Fruit fly (Drosophila melanogaster) whole organism, prepupa: Measurements from ENCODE around the gene Tomosyn.

Experiments used
- Blimp-1 ChIP-seq: fragments of 200-800 bp; sonication (Bioruptor generic); optimal IDR thresholded peaks from 3 replicates; lab custom pipeline; 2017; ENCODE audit warnings: missing biosample characterization, missing genetic modification characterization, mild to moderate bottlenecking, moderate library complexity, missing genetic modification reagents
- CG10631 ChIP-seq: fragments of 200-800 bp; sonication (Bioruptor generic); optimal IDR thresholded peaks from 2 replicates; lab custom pipeline; 2016; ENCODE audit warnings: missing biosample characterization, missing genetic modification characterization
- CG10669 ChIP-seq: fragments of 200-800 bp; sonication (Bioruptor generic); optimal IDR thresholded peaks from 3 replicates; lab custom pipeline; 2018; ENCODE audit warnings: missing biosample characterization, mild to moderate bottlenecking, missing genetic modification characterization, moderate library complexity
- CG11762 ChIP-seq: fragments of 200-800 bp; sonication (Bioruptor generic); optimal IDR thresholded peaks from 3 replicates; lab custom pipeline; 2016; ENCODE audit warnings: missing biosample characterization, missing genetic modification characterization; ENCODE audit not compliant: insufficient read depth
- CG11902 ChIP-seq: fragments of 200-800 bp; sonication (Bioruptor generic); optimal IDR thresholded peaks from 3 replicates; lab custom pipeline; 2016; ENCODE audit warnings: missing biosample characterization, missing genetic modification characterization
- CG16779 ChIP-seq: fragments of 200-800 bp; sonication (Bioruptor generic); optimal IDR thresholded peaks from 3 replicates; lab custom pipeline; 2017; ENCODE audit warnings: missing biosample characterization, mild to moderate bottlenecking, missing genetic modification characterization
- CG3032 ChIP-seq: fragments of 200-800 bp; optimal IDR thresholded peaks from 2 replicates; lab custom pipeline; 2019; ENCODE audit warnings: missing biosample characterization, mild to moderate bottlenecking, missing genetic modification characterization, moderate library complexity
- CG32006 ChIP-seq: fragments of 200-800 bp; sonication (Bioruptor generic); optimal IDR thresholded peaks from 3 replicates; lab custom pipeline; 2017; ENCODE audit warnings: missing biosample characterization, mild to moderate bottlenecking, missing genetic modification characterization
- CG3919 ChIP-seq: fragments of 200-800 bp; sonication (Bioruptor generic); optimal IDR thresholded peaks from 3 replicates; lab custom pipeline; 2016; ENCODE audit warnings: missing biosample characterization, missing genetic modification characterization
- CG4318 ChIP-seq: fragments of 200-800 bp; sonication (Bioruptor generic); optimal IDR thresholded peaks from 3 replicates; lab custom pipeline; 2017; ENCODE audit warnings: missing biosample characterization, mild to moderate bottlenecking, missing genetic modification characterization
- CG6276 ChIP-seq: fragments of 200-800 bp; sonication (Bioruptor generic); optimal IDR thresholded peaks from 2 replicates; lab custom pipeline; 2017; ENCODE audit warnings: missing biosample characterization, mild to moderate bottlenecking, missing genetic modification characterization
- CG6808 ChIP-seq: fragments of 200-800 bp; sonication (Bioruptor generic); optimal IDR thresholded peaks from 3 replicates; lab custom pipeline; 2017; ENCODE audit warnings: missing biosample characterization, missing genetic modification characterization, mild to moderate bottlenecking, moderate library complexity, missing genetic modification reagents
- CG6854 ChIP-seq: fragments of 200-800 bp; sonication (Bioruptor generic); optimal IDR thresholded peaks from 2 replicates; lab custom pipeline; 2017; ENCODE audit warnings: missing biosample characterization, mild to moderate bottlenecking, missing genetic modification characterization
- CG7368 ChIP-seq: fragments of 200-800 bp; sonication (Bioruptor generic); optimal IDR thresholded peaks from 3 replicates; lab custom pipeline; 2016; ENCODE audit warnings: missing biosample characterization, missing genetic modification characterization
- CG8119 ChIP-seq: fragments of 200-800 bp; sonication (Bioruptor generic); IDR thresholded peaks from 3 replicates; pipeline ENCODE4 v1.3.6; 2022; ENCODE audit warnings: missing biosample characterization, missing genetic modification characterization
- CG8319 ChIP-seq: fragments of 200-800 bp; sonication (Bioruptor generic); optimal IDR thresholded peaks from 3 replicates; lab custom pipeline; 2016; ENCODE audit warnings: missing biosample characterization, missing genetic modification characterization
- CG9139 ChIP-seq: fragments of 200-800 bp; sonication (Bioruptor generic); optimal IDR thresholded peaks from 3 replicates; lab custom pipeline; 2017; ENCODE audit warnings: missing biosample characterization, mild to moderate bottlenecking, missing genetic modification characterization
- Eip75B ChIP-seq: fragments of 200-800 bp; sonication (Bioruptor generic); optimal IDR thresholded peaks from 3 replicates; lab custom pipeline; 2016; ENCODE audit warnings: missing biosample characterization, missing genetic modification characterization
- Eip78C ChIP-seq: fragments of 200-800 bp; sonication (Bioruptor generic); peaks from one replicate; lab custom pipeline; 2016; ENCODE audit warnings: missing biosample characterization, missing genetic modification characterization
- Eip93F ChIP-seq: fragments of 200-800 bp; sonication (Bioruptor generic); optimal IDR thresholded peaks from 2 replicates; lab custom pipeline; 2016; ENCODE audit warnings: missing biosample characterization, mild to moderate bottlenecking, missing genetic modification characterization
- Ets96B ChIP-seq: fragments of 200-800 bp; optimal IDR thresholded peaks from 2 replicates; lab custom pipeline; 2019; ENCODE audit warnings: missing biosample characterization, mild to moderate bottlenecking, missing genetic modification characterization, moderate library complexity
- Hr38 ChIP-seq: sonication (Bioruptor generic); optimal IDR thresholded peaks from 2 replicates; lab custom pipeline; 2016; ENCODE audit warnings: missing biosample characterization, missing genetic modification characterization
- Hr39 ChIP-seq: fragments of 200-800 bp; sonication (Bioruptor generic); optimal IDR thresholded peaks from 2 replicates; lab custom pipeline; 2016; ENCODE audit warnings: missing biosample characterization, missing genetic modification characterization
- Hr4 ChIP-seq: fragments of 200-800 bp; sonication (Bioruptor generic); optimal IDR thresholded peaks from 3 replicates; lab custom pipeline; 2016; ENCODE audit warnings: missing biosample characterization, missing genetic modification characterization
- Lpt ChIP-seq: fragments of 200-800 bp; sonication (Bioruptor generic); optimal IDR thresholded peaks from 3 replicates; lab custom pipeline; 2016; ENCODE audit warnings: missing biosample characterization, missing genetic modification characterization
- Met ChIP-seq: fragments of 200-800 bp; sonication (Bioruptor generic); optimal IDR thresholded peaks from 3 replicates; lab custom pipeline; 2016; ENCODE audit warnings: missing biosample characterization, missing genetic modification characterization
- OdsH ChIP-seq: fragments of 200-800 bp; sonication (Bioruptor generic); optimal IDR thresholded peaks from 3 replicates; lab custom pipeline; 2016; ENCODE audit warnings: missing biosample characterization, missing genetic modification characterization
- Smox ChIP-seq: fragments of 200-800 bp; sonication (Bioruptor generic); optimal IDR thresholded peaks from 3 replicates; lab custom pipeline; 2016; ENCODE audit warnings: missing biosample characterization, missing genetic modification characterization
- Sox102F ChIP-seq: fragments of 200-800 bp; sonication (Bioruptor generic); optimal IDR thresholded peaks from 2 replicates; lab custom pipeline; 2016; ENCODE audit warnings: missing biosample characterization, mild to moderate bottlenecking, missing genetic modification characterization
- Sox14 ChIP-seq: fragments of 200-800 bp; sonication (Bioruptor generic); optimal IDR thresholded peaks from 3 replicates; lab custom pipeline; 2016; ENCODE audit warnings: missing biosample characterization, missing genetic modification characterization
- Sox15 ChIP-seq: fragments of 200-800 bp; sonication (Bioruptor generic); optimal IDR thresholded peaks from 3 replicates; lab custom pipeline; 2016; ENCODE audit warnings: missing biosample characterization, missing genetic modification characterization
- acj6 ChIP-seq: fragments of 200-800 bp; sonication (Bioruptor generic); optimal IDR thresholded peaks from 3 replicates; lab custom pipeline; 2016; ENCODE audit warnings: missing biosample characterization, missing genetic modification characterization
- cyc ChIP-seq: fragments of 200-800 bp; sonication (Bioruptor generic); optimal IDR thresholded peaks from 3 replicates; lab custom pipeline; 2016; ENCODE audit warnings: missing biosample characterization, missing genetic modification characterization
- dsx ChIP-seq: fragments of 200-800 bp; optimal IDR thresholded peaks from 3 replicates; lab custom pipeline; 2019; ENCODE audit warnings: missing biosample characterization, mild to moderate bottlenecking, missing genetic modification characterization, moderate library complexity; ENCODE audit not compliant: poor library complexity, severe bottlenecking
- esn ChIP-seq: fragments of 200-800 bp; sonication (Bioruptor generic); optimal IDR thresholded peaks from 2 replicates; lab custom pipeline; 2016; ENCODE audit warnings: missing biosample characterization, mild to moderate bottlenecking, missing genetic modification characterization, moderate library complexity
- fd85E ChIP-seq: fragments of 200-800 bp; sonication (Bioruptor generic); optimal IDR thresholded peaks from 3 replicates; lab custom pipeline; 2016; ENCODE audit warnings: missing biosample characterization, missing genetic modification characterization
- fkh ChIP-seq: fragments of 200-800 bp; sonication (Bioruptor generic); optimal IDR thresholded peaks from 3 replicates; lab custom pipeline; 2017; ENCODE audit warnings: missing biosample characterization, mild to moderate bottlenecking, missing genetic modification characterization, moderate library complexity
- lz ChIP-seq: fragments of 200-800 bp; sonication (Bioruptor generic); optimal IDR thresholded peaks from 3 replicates; lab custom pipeline; 2016; ENCODE audit warnings: missing biosample characterization, missing genetic modification characterization
- pdm3 ChIP-seq: fragments of 200-800 bp; sonication (Bioruptor generic); optimal IDR thresholded peaks from 3 replicates; lab custom pipeline; 2016; ENCODE audit warnings: missing biosample characterization, missing genetic modification characterization
- salr ChIP-seq, 2 experiments: fragments of 200-800 bp; sonication (Bioruptor generic); optimal IDR thresholded peaks; 3 replicates each; lab custom pipeline; 2016 to 2018; ENCODE audit warnings: missing biosample characterization in 2 of 2, missing genetic modification characterization in 2 of 2, mild to moderate bottlenecking in 1 of 2
- spab ChIP-seq: fragments of 200-800 bp; sonication (Bioruptor generic); optimal IDR thresholded peaks from 2 replicates; lab custom pipeline; 2017; ENCODE audit warnings: missing biosample characterization, mild to moderate bottlenecking, missing genetic modification characterization, missing genetic modification reagents
- ss ChIP-seq, 2 experiments: fragments of 200-800 bp; sonication (Bioruptor generic); optimal IDR thresholded peaks; 2 replicates in 1 of 2; 3 replicates in 1 of 2; lab custom pipeline; 2017 to 2018; ENCODE audit warnings: mild to moderate bottlenecking in 2 of 2, missing biosample characterization in 2 of 2, missing genetic modification characterization in 2 of 2, moderate library complexity in 1 of 2
- svp ChIP-seq: fragments of 200-800 bp; sonication (Bioruptor generic); peaks from one replicate; lab custom pipeline; 2016; ENCODE audit warnings: missing biosample characterization, missing genetic modification characterization
- vri ChIP-seq: fragments of 200-800 bp; sonication (Bioruptor generic); optimal IDR thresholded peaks from 3 replicates; lab custom pipeline; 2016; ENCODE audit warnings: missing biosample characterization, mild to moderate bottlenecking, missing genetic modification characterization

The Tomosyn gene

DNA sequence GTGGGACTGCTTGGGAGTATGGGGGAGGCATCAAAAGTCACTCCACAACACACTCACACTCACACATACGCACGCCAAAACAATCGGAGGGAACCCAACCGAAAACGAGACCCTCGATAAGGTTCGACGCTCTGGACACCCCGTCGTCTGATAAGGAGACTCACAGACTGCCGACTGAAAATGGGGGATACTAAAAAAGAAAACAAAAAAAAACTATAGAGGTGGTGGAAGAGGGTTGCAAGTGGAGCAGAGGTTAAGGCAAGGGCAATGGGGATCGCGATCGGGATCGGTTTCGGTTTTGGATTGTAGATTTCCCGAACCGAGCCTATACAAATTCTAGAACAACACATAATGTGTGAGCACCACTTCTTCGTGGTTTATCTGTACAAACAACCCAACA is 37.3 kb downstream of the Tomosyn start:
- TF ChIP-seq CG3032, result no peak
- no peak for TF ChIP-seq salr (GFP tag; optimal IDR thresholded peaks at IDR 0.05; lab: Kevin White, UChicago)
- peak; percentile 51 for TF ChIP-seq vri (GFP tag; lab: Kevin White, UChicago)
- TF ChIP-seq CG11902 (GFP tag; lab: Kevin White, UChicago), result no peak
- TF ChIP-seq OdsH (GFP tag; lab: Kevin White, UChicago), result no peak
- no peak for TF ChIP-seq lz (GFP tag; lab: Kevin White, UChicago)
- no peak for TF ChIP-seq pdm3 (GFP tag; lab: Kevin White, UChicago)
- TF ChIP-seq CG8119 (GFP tag; lab: Robert Waterston, UW), result no peak
- no peak for TF ChIP-seq Smox (GFP tag; lab: Kevin White, UChicago)
- no peak for TF ChIP-seq Hr38 (GFP tag; lab: Kevin White, UChicago)
- peak; percentile 98 for TF ChIP-seq svp (GFP tag; lab: Kevin White, UChicago)
- peak; percentile 32 for TF ChIP-seq fkh (GFP tag; lab: Kevin White, UChicago)
- TF ChIP-seq Sox102F (GFP tag; lab: Kevin White, UChicago), result no peak
- TF ChIP-seq CG8319 (GFP tag; lab: Kevin White, UChicago), result no peak
- TF ChIP-seq Hr4, result no peak
- TF ChIP-seq Hr39 (GFP tag; lab: Kevin White, UChicago), result no peak
- no peak for TF ChIP-seq esn
- TF ChIP-seq CG7368 (GFP tag; lab: Kevin White, UChicago), result no peak
- TF ChIP-seq Lpt (GFP tag; lab: Kevin White, UChicago), result no peak
- no peak for TF ChIP-seq CG3919 (GFP tag; lab: Kevin White, UChicago)
- no peak for TF ChIP-seq spab (GFP tag; lab: Kevin White, UChicago)
- TF ChIP-seq CG9139 (GFP tag; lab: Kevin White, UChicago), result no peak

DNA sequence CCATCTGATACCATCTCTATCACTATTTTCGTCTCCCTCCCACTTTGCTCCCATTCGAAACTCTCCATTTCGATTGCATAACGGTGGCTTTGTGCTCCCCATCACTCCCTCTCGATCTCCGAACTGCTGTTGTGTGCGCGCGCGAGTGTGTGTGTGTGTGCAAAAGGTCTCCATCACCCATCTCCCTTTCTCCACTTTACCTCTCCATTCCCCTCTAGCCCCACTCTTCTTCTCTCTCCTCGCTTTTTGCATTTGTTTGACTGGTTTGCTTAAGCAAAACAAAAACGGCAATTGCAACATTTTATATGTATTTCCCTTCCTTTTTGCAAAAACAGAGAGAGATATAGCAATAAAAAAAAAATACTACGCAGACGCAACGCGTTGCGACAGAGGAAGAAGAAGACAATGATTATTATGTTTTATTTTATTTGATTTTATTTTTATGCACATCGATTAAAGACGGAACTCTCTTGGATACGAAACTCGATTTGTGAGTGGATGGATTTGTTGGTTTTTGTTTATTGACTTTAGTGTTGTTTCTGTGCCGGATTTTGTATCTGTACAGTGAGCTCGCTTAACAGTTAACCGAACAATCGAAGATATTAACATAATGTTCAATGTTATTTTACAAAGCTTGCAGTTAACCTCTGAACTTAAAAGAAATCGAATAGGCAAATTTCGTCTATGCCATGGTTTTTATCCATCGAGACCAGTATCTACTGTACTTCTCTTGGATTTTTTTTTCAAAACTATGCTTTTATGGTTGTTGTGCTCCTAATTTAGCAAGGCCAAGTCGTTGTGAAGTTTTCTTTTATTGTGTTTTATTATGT is 38.5 kb downstream of the Tomosyn start:
- TF ChIP-seq Eip78C (GFP tag; lab: Kevin White, UChicago) (peak; percentile 93), ss (GFP tag; optimal IDR thresholded peaks at IDR 0.05; lab: Kevin White, UChicago) (peak; percentile 74 to 87), CG7368 (GFP tag; lab: Kevin White, UChicago) (peak; percentile 57), CG6854 (GFP tag; lab: Kevin White, UChicago) (peak; percentile 29), svp (GFP tag; lab: Kevin White, UChicago) (peak; percentile 82), Blimp-1 (GFP tag; lab: Kevin White, UChicago) (peak; percentile 63), Met (GFP tag; lab: Kevin White, UChicago) (peak; percentile 80), pdm3 (GFP tag; lab: Kevin White, UChicago) (peak; percentile 81), CG32006 (peak; percentile 74), Eip93F (peak; percentile 14), Hr39 (GFP tag; lab: Kevin White, UChicago) (peak; percentile 78), Lpt (GFP tag; lab: Kevin White, UChicago) (peak; percentile 40), Smox (GFP tag; lab: Kevin White, UChicago) (peak; percentile 68), CG9139 (GFP tag; lab: Kevin White, UChicago) (peak; percentile 63), dsx (peak; percentile 91), cyc (GFP tag; lab: Kevin White, UChicago) (peak; percentile 71), Sox14 (peak; percentile 71), CG4318 (peak; percentile 45), acj6 (GFP tag; lab: Kevin White, UChicago) (peak; percentile 72), salr (GFP tag; optimal IDR thresholded peaks at IDR 0.05; lab: Kevin White, UChicago) (peak; percentile 51 to 72), Sox15 (GFP tag; lab: Kevin White, UChicago) (peak; percentile 63), Sox102F (GFP tag; lab: Kevin White, UChicago) (peak; percentile 76), fkh (GFP tag; lab: Kevin White, UChicago) (peak; percentile 1), CG6808 (GFP tag; lab: Kevin White, UChicago) (peak; percentile 81), vri (GFP tag; lab: Kevin White, UChicago) (peak; percentile 97), Ets96B (peak; percentile 50), CG11762 (GFP tag; lab: Kevin White, UChicago) (peak; percentile 53), Eip75B (GFP tag; lab: Kevin White, UChicago) (peak; percentile 69), CG10631 (peak; percentile 72), CG6276 (GFP tag; lab: Kevin White, UChicago) (peak; percentile 76), OdsH (GFP tag; lab: Kevin White, UChicago) (peak; percentile 81), CG8119 (GFP tag; lab: Robert Waterston, UW) (peak; percentile 66; the same call in 2 of the 3 replicates), CG11902 (GFP tag; lab: Kevin White, UChicago) (peak; percentile 57), CG3032 (peak; percentile 58), CG3919 (GFP tag; lab: Kevin White, UChicago) (peak; percentile 81), fd85E (no peak), CG10669 (GFP tag; lab: Kevin White, UChicago) (peak; percentile 72), esn (peak; percentile 70), CG16779 (tag; lab: Kevin White, UChicago) (peak; percentile 35)
